Worm (Caenorhabditis elegans) whole organism, L4/young adult: ENCODE data around the gene srg-39.

Experiments
- W03F9.2 ChIP-seq: fragments of 150-350 bp; optimal IDR thresholded peaks from 2 replicates; lab custom pipeline; 2014; ENCODE audit warnings: missing biosample characterization, missing genetic modification characterization
- dao-5 ChIP-seq: sonication (generic microtip); optimal IDR thresholded peaks from 2 replicates; lab custom pipeline; 2016; ENCODE audit warnings: missing genotype, missing genetic modification characterization, moderate library complexity, missing compliant biosample characterization
- him-1 ChIP-seq: sonication (generic microtip); optimal IDR thresholded peaks from 2 replicates; lab custom pipeline; 2016; ENCODE audit warnings: missing genotype, missing genetic modification reagents, missing genetic modification characterization, missing compliant biosample characterization

srg-39 gene

DNA sequence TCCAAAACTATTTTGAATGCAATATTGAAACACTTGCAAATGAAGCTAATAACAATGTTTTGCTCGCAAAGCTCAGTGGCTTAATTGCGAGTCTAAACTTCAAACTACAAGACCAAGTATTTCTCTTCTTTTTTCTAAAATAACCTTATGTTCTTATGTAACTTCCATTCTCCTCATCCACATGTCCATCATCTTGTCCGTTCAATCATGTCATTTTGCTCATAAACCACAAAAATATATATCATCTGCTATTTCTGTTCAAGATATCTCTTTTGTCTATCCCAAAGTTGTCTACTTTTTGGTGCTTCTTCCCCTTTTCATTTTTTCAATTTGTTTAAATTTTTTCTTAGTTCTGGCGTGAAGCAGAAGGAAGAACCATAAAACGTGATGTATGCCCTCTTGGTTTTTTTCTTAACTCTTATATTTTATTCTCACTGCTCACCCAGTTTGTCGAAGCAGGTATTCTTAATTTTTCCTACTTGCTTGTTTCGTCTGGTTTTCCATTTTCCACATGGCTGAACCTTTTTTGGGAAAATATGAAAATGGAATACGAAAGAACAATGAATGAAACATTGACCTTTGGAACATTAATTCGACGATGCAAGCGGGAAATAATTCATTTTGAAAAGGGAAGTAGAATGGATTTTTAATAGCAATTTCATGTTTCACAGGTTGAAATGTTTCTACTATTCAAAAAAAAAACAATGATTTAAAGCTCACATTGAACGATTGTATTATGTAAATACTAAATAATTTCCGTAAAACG, 18.5 kb upstream of the srg-39 start:
- TF ChIP-seq dao-5 (no peak), him-1 (tag; lab: Kevin White, UChicago) (no peak), W03F9.2 (tag; lab: Kevin White, UChicago) (no peak)

DNA sequence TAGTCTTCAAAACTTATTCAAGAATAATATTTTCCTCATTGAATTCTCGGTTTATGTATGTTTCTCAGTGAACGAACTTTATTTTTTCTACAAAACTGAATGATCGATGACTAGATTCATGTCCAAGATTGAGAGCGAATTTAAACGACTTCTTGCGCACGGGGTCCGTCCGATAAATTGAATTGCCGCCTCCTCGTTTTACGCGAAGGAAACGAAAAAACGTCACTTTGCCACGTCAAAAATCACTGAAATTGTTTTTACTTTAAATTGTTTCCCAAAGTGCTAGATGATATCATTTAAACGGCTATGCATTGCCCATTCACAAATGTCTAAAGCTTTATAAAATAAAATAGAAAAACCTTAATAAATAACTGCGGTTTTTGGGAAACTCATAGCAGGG, 15.5 kb upstream of the srg-39 start:
- TF ChIP-seq dao-5, result no peak
- TF ChIP-seq W03F9.2 (tag; lab: Kevin White, UChicago), result no peak
- no peak for TF ChIP-seq him-1 (tag; lab: Kevin White, UChicago)

DNA sequence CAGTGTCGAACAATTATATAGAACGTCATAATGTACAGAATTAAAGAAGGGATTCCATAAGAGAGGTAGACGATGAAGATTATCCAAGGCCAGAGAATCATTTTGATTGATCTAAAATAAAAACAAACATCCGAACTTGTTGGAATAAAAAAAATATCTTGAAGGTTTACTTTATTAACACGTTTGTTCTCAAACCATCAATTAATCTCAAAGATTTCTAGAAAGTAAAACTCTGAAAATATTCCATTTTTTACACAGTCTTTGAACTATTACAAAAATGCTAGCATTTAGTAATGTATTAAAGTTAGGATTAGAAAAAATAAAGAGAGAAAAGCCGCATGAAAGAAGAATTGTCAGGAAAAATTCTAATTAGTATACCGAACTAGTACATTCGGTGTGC, 12.2 kb upstream of the srg-39 start, which contains the start of gene srg-40:
TSS of gene srg-40 (minus strand) at position 101 of the 400 bp plus-strand sequence.
- TF ChIP-seq dao-5, result no peak
- TF ChIP-seq W03F9.2 (tag; lab: Kevin White, UChicago), result no peak
- TF ChIP-seq him-1 (tag; lab: Kevin White, UChicago), result no peak

DNA sequence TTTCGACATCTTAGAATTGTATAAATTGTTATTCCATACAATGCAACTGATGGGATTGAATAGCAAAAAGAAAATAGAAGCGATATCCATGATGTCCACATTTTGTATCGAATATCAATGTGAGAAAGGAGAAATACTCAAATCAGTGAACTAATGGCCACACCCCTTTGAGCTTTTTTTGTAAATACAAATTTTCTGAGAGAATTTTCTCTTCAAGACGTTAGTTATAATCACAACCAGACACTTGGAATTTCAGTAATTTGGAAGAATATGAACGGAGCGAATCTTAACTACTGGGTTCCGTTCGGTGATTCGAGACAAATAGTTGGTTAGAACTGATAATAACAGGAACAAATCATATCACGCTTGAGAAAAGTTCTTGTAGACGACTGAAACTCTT, 9.6 kb upstream of the srg-39 start, which contains the start of gene srg-41:
TSS of gene srg-41 (minus strand) at position 101 of the 400 bp plus-strand sequence.
- no peak for TF ChIP-seq dao-5
- TF ChIP-seq W03F9.2 (tag; lab: Kevin White, UChicago), result no peak
- no peak for TF ChIP-seq him-1 (tag; lab: Kevin White, UChicago)

DNA sequence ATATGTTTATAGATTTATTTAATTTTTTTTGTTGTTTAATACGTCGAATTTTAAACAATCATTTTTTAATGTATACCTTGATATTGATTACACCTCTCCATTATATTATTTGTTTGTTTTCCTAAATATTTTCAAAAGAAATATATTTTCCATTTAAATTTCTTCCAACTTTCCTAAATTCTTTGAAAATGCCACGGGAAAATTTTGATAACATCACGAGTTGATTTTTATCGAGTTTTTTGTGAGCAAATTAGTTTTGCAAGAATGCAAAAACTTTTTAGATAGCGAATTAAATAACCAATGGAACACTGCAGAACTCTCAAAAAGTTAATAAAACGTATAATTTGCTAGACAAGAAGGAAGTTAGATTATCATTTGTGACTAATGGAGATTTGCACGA, 5.7 kb upstream of the srg-39 start, which contains the start of gene srg-42:
TSS of gene srg-42 (minus strand) at position 101 of the 400 bp plus-strand sequence.
- TF ChIP-seq him-1 (tag; lab: Kevin White, UChicago) (no peak), W03F9.2 (tag; lab: Kevin White, UChicago) (no peak), dao-5 (no peak)

DNA sequence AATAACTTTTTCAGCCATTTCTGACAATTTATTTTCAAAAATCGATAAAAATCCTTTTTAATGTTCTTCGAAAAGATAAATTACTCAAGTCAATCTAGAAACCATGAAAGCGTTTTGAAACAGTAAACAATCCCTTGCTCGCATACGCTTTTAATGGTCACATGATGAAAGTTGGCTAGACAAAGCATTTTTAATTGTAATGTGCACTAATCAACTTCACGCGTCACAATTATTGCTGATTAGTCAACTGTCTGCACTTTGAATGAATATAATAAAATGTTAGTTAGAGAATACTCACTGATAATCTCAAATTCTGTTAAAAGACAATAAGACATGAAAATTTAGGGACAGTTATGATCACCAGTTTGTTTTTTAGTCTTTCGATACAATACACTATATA, 4.4 kb upstream of the srg-39 start:
- TF ChIP-seq W03F9.2 (tag; lab: Kevin White, UChicago), result no peak

DNA sequence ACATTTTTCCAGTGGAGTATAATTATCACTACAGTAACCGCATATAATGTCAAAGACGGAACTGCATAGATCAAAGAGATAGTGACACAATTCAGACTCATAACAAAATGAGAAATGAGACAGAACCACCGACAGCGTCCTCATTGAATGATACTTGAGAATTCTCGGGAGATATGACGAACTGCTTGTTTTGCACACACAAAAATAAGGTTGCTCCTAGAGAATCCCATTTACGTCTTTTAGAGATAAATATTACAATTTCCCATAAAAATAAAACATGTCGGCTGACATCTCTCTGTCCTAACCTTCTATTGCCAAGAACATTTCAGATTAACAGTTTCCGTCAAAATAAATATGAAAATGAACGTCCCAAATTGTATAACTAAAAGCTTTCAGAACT, 3.3 kb upstream of the srg-39 start, which contains the start of gene srg-38:
TSS of gene srg-38 (minus strand) at position 101 of the 400 bp plus-strand sequence.
- TF ChIP-seq him-1 (tag; lab: Kevin White, UChicago) (no peak), W03F9.2 (tag; lab: Kevin White, UChicago) (no peak), dao-5 (no peak)

DNA sequence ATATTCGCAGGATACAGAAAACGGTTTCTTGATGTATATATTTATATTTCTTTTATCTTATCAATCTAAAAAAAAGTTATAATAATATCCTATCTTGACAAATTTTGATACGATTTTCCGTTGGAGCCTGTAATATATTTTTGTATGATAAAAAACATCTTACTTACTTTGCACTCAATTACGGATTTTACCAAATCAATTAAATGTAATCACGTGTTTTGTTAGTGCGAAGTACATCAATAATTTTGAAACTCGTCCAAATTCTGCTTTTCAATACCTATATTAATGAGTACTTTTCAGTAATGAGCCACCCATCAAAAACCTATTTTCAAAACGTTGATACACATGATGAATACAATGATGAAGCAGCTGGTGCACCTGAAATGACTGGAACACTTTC, 2.8 kb downstream of the srg-39 start, which contains the start of gene T19C4.1:
TSS of gene T19C4.1 (plus strand) at position 301 of the 400 bp plus-strand sequence.
- TF ChIP-seq him-1 (tag; lab: Kevin White, UChicago), result no peak
- TF ChIP-seq dao-5, result no peak
- no peak for TF ChIP-seq W03F9.2 (tag; lab: Kevin White, UChicago)

DNA sequence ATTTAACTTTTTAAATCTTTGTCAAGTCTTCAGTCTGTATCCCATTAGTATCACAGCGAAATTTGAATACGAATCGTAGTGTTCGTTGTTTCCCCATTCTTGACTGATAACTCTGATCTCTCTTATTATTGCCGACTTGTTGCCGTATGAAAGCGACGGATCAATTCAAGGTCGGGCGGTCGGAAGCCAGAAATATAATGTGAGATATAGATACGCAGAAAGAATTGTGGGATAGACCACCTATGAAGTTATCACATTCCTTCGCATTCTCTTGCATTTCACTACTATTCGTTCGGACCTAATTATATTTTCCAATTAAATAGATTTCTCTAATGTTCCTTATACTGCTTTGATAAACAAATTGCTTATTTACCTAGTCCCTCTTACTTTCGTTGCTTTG, 3.3 kb downstream of the srg-39 start:
- TF ChIP-seq dao-5 (no peak), him-1 (tag; lab: Kevin White, UChicago) (no peak), W03F9.2 (tag; lab: Kevin White, UChicago) (no peak)

DNA sequence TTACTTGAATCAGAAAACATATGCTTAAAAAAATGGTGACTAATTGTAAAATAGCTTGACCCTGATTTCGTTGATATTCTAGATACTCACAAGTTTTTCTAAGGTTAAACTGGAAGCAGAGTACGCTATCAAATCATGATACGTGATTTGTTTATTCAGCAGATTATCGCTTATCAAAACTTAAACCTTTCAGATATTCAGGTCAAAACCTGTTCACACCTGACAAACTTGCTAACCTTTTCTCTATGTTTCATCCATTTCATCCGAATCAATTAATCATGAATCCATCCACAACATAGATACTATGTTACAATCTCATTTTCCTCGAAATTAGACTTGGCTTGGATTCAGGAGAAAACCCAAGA, 4.5 kb downstream of the srg-39 start:
- no peak for TF ChIP-seq W03F9.2 (tag; lab: Kevin White, UChicago)
- no peak for TF ChIP-seq dao-5
- no peak for TF ChIP-seq him-1 (tag; lab: Kevin White, UChicago)

DNA sequence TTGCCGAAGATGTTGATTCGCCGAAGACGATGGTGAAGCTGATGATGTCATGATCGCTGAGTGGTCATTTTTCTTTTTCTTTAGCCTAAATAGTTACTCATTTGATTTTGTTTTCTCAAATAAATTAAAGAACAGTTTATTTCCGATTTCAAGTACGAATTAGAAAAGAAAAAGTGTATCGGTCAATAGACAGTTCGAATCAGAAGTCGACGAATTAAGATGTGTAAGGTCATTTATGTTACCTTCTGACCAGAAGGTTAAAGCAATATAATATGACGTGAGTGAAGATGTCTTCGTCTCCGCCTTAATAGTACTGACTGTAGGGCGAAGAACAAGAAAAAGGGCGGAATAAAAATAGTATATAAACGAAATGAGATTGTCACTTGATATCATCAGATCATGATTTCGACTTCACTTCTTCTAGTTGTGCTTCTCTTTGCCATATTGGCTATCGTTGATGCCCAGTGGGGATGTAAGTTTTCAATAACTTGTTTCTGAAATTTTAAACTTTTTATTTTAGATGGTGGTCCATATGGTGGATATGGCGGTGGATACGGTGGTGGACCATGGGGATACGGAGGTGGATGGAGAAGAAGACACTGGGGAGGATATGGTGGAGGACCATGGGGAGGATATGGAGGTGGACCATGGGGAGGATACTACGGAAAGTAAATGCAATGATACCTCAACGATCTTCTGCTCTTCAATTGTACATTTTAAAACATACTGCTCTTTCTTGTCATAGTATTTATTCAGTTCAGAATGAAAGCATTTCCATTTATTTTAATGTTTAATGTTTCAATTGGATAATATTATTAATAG, 5.1 kb downstream of the srg-39 start, which contains the start of the genes T19C4.24 and nlp-33:
TSS of gene T19C4.24 (minus strand) at position 51 of the 822 bp plus-strand sequence.
TSS of gene nlp-33 (plus strand) at position 389 of the 822 bp plus-strand sequence.
- no peak for TF ChIP-seq him-1 (tag; lab: Kevin White, UChicago)

DNA sequence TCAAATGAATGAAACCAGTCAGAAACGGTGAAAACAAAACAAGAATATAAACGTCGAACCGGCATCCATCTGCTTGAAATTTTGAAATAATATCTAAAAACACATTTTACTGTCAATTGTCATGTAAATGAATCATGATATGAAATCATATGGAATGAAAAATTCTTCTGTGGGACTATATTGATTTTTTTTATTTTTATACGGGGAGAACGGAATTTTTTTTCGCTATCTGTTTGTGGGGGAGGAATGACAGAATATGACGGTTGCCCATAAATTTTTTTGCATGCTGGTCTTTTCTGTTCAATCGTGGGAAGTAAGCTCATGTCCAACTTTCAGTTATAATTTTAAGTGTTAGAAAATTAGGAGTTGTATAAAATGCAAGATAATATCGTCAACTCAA, 7.5 kb downstream of the srg-39 start, which contains the start of gene C06H2.7:
TSS of gene C06H2.7 (minus strand) at position 101 of the 400 bp plus-strand sequence.
- TF ChIP-seq him-1 (tag; lab: Kevin White, UChicago) (no peak), dao-5 (no peak), W03F9.2 (tag; lab: Kevin White, UChicago) (no peak)

DNA sequence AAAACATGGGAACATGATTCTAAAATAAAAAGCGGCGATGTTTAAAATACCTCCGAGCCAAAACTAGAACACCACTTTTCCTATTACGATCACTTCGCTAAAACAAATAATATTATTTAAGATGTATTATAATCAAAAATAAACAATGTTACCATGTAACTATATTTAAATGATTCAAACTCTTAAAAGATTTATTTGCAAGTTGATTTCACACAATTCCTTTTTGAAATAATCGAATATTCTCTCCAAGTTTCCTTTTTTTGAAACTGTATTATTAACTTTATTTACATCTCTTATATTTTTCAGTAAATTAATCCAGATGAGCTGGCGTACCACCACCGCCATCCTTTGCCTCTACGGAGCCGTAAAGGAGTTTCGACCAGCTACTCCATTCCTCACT, 11.1 kb downstream of the srg-39 start, which contains the start of gene folt-1:
TSS of gene folt-1 (plus strand) at position 301 of the 400 bp plus-strand sequence.
- no peak for TF ChIP-seq dao-5
- no peak for TF ChIP-seq W03F9.2 (tag; lab: Kevin White, UChicago)
- no peak for TF ChIP-seq him-1 (tag; lab: Kevin White, UChicago)

DNA sequence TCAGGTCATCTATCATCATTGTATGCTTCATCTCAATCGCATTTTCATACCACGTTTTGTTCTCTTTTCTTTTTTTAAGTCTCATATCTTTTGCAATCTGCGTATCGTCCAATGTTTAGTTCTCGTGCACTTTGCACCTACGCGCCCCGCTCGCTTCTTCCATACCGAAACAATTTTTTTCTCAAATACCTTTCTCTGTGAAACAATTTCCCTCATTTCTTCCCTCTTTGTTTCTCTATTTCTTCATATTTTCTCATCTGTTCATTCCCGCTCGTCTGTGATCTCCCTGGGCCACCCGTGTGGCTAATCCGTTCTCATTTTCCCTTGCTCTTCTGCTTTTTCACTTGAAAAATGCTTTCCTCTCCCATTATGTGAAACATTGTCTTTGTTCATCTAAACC, 11.9 kb downstream of the srg-39 start:
- no peak for TF ChIP-seq W03F9.2 (tag; lab: Kevin White, UChicago)
- TF ChIP-seq dao-5, result no peak
- TF ChIP-seq him-1 (tag; lab: Kevin White, UChicago), result no peak
